Worm (Caenorhabditis elegans) whole organism, L1 larva: Measurements from ENCODE around the gene msp-50.
"Not testable (repeated sequence)": the region's sequence is repeated elsewhere in the genome, so short reads cannot be mapped to it uniquely, and the experiment has no call there.

Experiments
- ceh-8 ChIP-seq: fragments of 200-800 bp; sonication (Bioruptor generic); optimal IDR thresholded peaks from 2 replicates; lab custom pipeline; 2018; ENCODE audit warnings: mild to moderate bottlenecking, missing genetic modification characterization, moderate library complexity, missing compliant biosample characterization
- elt-3 ChIP-seq, 6 experiments: fragments of 150-350 bp in 1 of 6; sonication (generic microtip); optimal IDR thresholded peaks; 2 replicates each; lab custom pipeline; 2017 to 2018; ENCODE audit warnings: missing biosample characterization in 6 of 6, missing genetic modification characterization in 6 of 6, inconsistent platforms in 1 of 6
- jun-1 ChIP-seq: fragments of 150-350 bp; optimal IDR thresholded peaks from 2 replicates; lab custom pipeline; 2014; ENCODE audit warnings: missing biosample characterization, missing genetic modification reagents, missing genetic modification characterization
- nhr-11 ChIP-seq: fragments of 150-350 bp; optimal IDR thresholded peaks from 2 replicates; lab custom pipeline; 2014; ENCODE audit warnings: missing biosample characterization, missing genetic modification characterization
- nhr-19 ChIP-seq: fragments of 200-800 bp; sonication (Bioruptor generic); conservative IDR thresholded peaks from 2 replicates; pipeline ENCODE4 v1.3.6; 2022; ENCODE audit warnings: missing genetic modification characterization, missing compliant biosample characterization
- snpc-4 ChIP-seq: fragments of 150-350 bp; optimal IDR thresholded peaks from 2 replicates; lab custom pipeline; 2014; ENCODE audit warnings: missing biosample characterization, missing genetic modification characterization
- ztf-11 ChIP-seq, 2 experiments: sonication (generic microtip); optimal IDR thresholded peaks; 2 replicates each; lab custom pipeline; 2016 to 2017; ENCODE audit warnings: missing genetic modification characterization in 2 of 2, missing biosample characterization in 1 of 2, missing compliant biosample characterization in 1 of 2

- TF ChIP-seq nhr-11 (tag; lab: Kevin White, UChicago); ztf-11 (tag; optimal IDR thresholded peaks at IDR 0.05; lab: Kevin White, UChicago); ceh-8; jun-1; elt-3 (tag; optimal IDR thresholded peaks at IDR 0.05; lab: Kevin White, UChicago): not testable (repeated sequence)
- TF ChIP-seq snpc-4 (tag; lab: Kevin White, UChicago) (peak; percentile 96), nhr-19 (GFP tag; lab: Robert Waterston, UW) (peak; percentile 62)
These were observed 608 bp downstream of the msp-50 start for ce11 chrII:5200205-5200604.
